Worm (Caenorhabditis elegans) whole organism, young adult: ENCODE data around the gene srbc-83.

ENCODE experiments used
- K11D2.4 ChIP-seq: fragments of 200-800 bp; sonication (Bioruptor generic); IDR thresholded peaks from 2 replicates; pipeline ENCODE4 v1.3.6; 2022; ENCODE audit warnings: missing genetic modification reagents, missing genetic modification characterization, missing compliant biosample characterization
- ama-1 ChIP-seq, 3 experiments: fragments of 150-350 bp in 1 of 3; sonication (generic microtip) in 2 of 3; optimal IDR thresholded peaks; 2 replicates each; lab custom pipeline; 2014 to 2018; ENCODE audit warnings: missing biosample characterization in 2 of 3, missing genetic modification characterization in 2 of 3, missing genetic modification reagents in 2 of 3
- nhr-179 ChIP-seq: sonication (generic microtip); optimal IDR thresholded peaks from 2 replicates; lab custom pipeline; 2016; ENCODE audit warnings: mild to moderate bottlenecking, missing genetic modification characterization, missing compliant biosample characterization
- tlf-1 ChIP-seq: fragments of 200-800 bp; sonication (Bioruptor generic); optimal IDR thresholded peaks from 2 replicates; lab custom pipeline; 2018; ENCODE audit warnings: mild to moderate bottlenecking, missing genetic modification characterization, missing compliant biosample characterization

DNA sequence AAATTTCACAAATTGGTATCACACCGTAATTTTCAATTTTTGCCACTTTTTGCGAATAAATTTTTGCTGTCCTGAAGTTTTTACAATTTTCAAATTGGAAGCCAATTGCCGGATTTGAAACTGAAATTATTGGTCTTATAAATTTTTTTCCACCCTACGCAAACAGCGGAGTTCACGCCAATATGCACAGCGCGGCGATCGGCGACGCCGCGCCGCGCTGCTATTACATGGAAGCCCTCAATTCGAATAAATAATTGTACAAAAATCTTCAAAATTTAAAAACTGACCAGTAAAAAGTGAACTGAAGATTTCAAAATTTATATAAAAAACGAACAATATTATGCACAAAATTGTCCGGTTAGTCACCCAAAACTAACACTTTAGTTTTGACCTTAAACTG, 2.7 kb downstream of the srbc-83 start:
- no peak for TF ChIP-seq K11D2.4 (GFP tag; lab: Robert Waterston, UW)
- no peak for TF ChIP-seq tlf-1 (GFP tag; lab: Kevin White, UChicago)
- no peak for TF ChIP-seq ama-1 (optimal IDR thresholded peaks at IDR 0.05; lab: Kevin White, UChicago)
- TF ChIP-seq ama-1 (GFP tag; optimal IDR thresholded peaks at IDR 0.05; lab: Kevin White, UChicago) = no peak
- TF ChIP-seq nhr-179 = no peak
